Worm (Caenorhabditis elegans) whole organism, L4/young adult: ENCODE measurements around the gene ZK1320.2.

Experiments used
- W03F9.2 ChIP-seq: fragments of 150-350 bp; optimal IDR thresholded peaks from 2 replicates; lab custom pipeline; 2014; ENCODE audit warnings: missing biosample characterization, missing genetic modification characterization
- dao-5 ChIP-seq: sonication (generic microtip); optimal IDR thresholded peaks from 2 replicates; lab custom pipeline; 2016; ENCODE audit warnings: missing genotype, missing genetic modification characterization, moderate library complexity, missing compliant biosample characterization

- no peak for TF ChIP-seq dao-5 (tag; lab: Kevin White, UChicago)
- TF ChIP-seq W03F9.2 (tag; lab: Kevin White, UChicago) = no peak
These were observed 27.9 kb upstream of the ZK1320.2 start, which contains the start of gene ZK1320.9 for ce11 chrII:9686663-9687193.
